Fruit fly (Drosophila melanogaster): ENCODE measurements around the gene Mst84Dd.

Mst84Dd gene

dm6 chr3R:7326200-7326599, 37.4 kb downstream of the Mst84Dd start:
- no peak for TF ChIP-seq Abd-B (GFP tag; optimal IDR thresholded peaks at IDR 0.05)
- peak; percentile 10 for TF ChIP-seq h (GFP tag; optimal IDR thresholded peaks at IDR 0.05)
- no peak for TF ChIP-seq Jra (GFP tag; optimal IDR thresholded peaks at IDR 0.05)
- no peak for TF ChIP-seq sage (GFP tag; optimal IDR thresholded peaks at IDR 0.05)
- TF ChIP-seq jim (GFP tag; optimal IDR thresholded peaks at IDR 0.05) = no peak
- no peak for TF ChIP-seq Vsx2 (GFP tag; optimal IDR thresholded peaks at IDR 0.05; ENCODE audit: partially characterized antibody)
- peak; percentile 32 for TF ChIP-seq Sp1 (GFP tag; optimal IDR thresholded peaks at IDR 0.05)
- no peak for TF ChIP-seq Hr78 (GFP tag; optimal IDR thresholded peaks at IDR 0.05)
- TF ChIP-seq HLH106 (tag; optimal IDR thresholded peaks at IDR 0.05) = peak; percentile 42
- TF ChIP-seq Hr83 (GFP tag; optimal IDR thresholded peaks at IDR 0.05; ENCODE audit: poor library complexity, severe bottlenecking) = no peak
- TF ChIP-seq Mio (GFP tag; optimal IDR thresholded peaks at IDR 0.05) = no peak
- TF ChIP-seq tai (GFP tag; optimal IDR thresholded peaks at IDR 0.05) = no peak
- no peak for TF ChIP-seq dsf (GFP tag; optimal IDR thresholded peaks at IDR 0.05; ENCODE audit: borderline replicate concordance)
- no peak for TF ChIP-seq foxo (GFP tag; optimal IDR thresholded peaks at IDR 0.05)
- TF ChIP-seq usp (GFP tag; optimal IDR thresholded peaks at IDR 0.05) = no peak
- TF ChIP-seq br (GFP tag; optimal IDR thresholded peaks at IDR 0.05) = no peak
- TF ChIP-seq rgr (GFP tag; optimal IDR thresholded peaks at IDR 0.05) = no peak
- no peak for TF ChIP-seq CG9705 (GFP tag; optimal IDR thresholded peaks at IDR 0.05)
- TF ChIP-seq CrebA (GFP tag; optimal IDR thresholded peaks at IDR 0.05; ENCODE audit: borderline replicate concordance) = no peak
- no peak for TF ChIP-seq Dfd (GFP tag; optimal IDR thresholded peaks at IDR 0.05)
- TF ChIP-seq Myc (optimal IDR thresholded peaks at IDR 0.05) = no peak
- TF ChIP-seq ey (GFP tag; optimal IDR thresholded peaks at IDR 0.05) = peak; percentile 22
- peak; percentile 57 for TF ChIP-seq psq (GFP tag; optimal IDR thresholded peaks at IDR 0.05)
- no peak for TF ChIP-seq lola (GFP tag; optimal IDR thresholded peaks at IDR 0.05)
- no peak for TF ChIP-seq brk (GFP tag; optimal IDR thresholded peaks at IDR 0.05)
- peak; percentile 44 for TF ChIP-seq OdsH (GFP tag; optimal IDR thresholded peaks at IDR 0.05)
- peak; percentile 25 for TF ChIP-seq woc (GFP tag; optimal IDR thresholded peaks at IDR 0.05)
- no peak for TF ChIP-seq GATAd (GFP tag; optimal IDR thresholded peaks at IDR 0.05)
- peak; percentile 22 for TF ChIP-seq dmrt93B (GFP tag; optimal IDR thresholded peaks at IDR 0.05)
- no peak for TF ChIP-seq dl (GFP tag; optimal IDR thresholded peaks at IDR 0.05; ENCODE audit: insufficient read depth in 1 of 2, partially characterized antibody in 2 of 2)
- TF ChIP-seq Rel (GFP tag; optimal IDR thresholded peaks at IDR 0.05) = no peak
- TF ChIP-seq Rel (tag; optimal IDR thresholded peaks at IDR 0.05) = no peak
- TF ChIP-seq pan (optimal IDR thresholded peaks at IDR 0.05) = no peak
- no peak for TF ChIP-seq Hnf4 (GFP tag; optimal IDR thresholded peaks at IDR 0.05)
- no peak for TF ChIP-seq CG32264 (GFP tag; optimal IDR thresholded peaks at IDR 0.05)
- no peak for TF ChIP-seq fru (GFP tag; optimal IDR thresholded peaks at IDR 0.05)
- no peak for TF ChIP-seq sv (GFP tag; optimal IDR thresholded peaks at IDR 0.05)
- TF ChIP-seq Dif (GFP tag; optimal IDR thresholded peaks at IDR 0.05; ENCODE audit: partially characterized antibody) = no peak
- no peak for TF ChIP-seq N (GFP tag; optimal IDR thresholded peaks at IDR 0.05)

dm6 chr3R:7322549-7322948, 41.0 kb downstream of the Mst84Dd start:
- TF ChIP-seq fru (GFP tag; optimal IDR thresholded peaks at IDR 0.05) (no peak), Sp1 (GFP tag; optimal IDR thresholded peaks at IDR 0.05) (peak; percentile 52), CrebA (GFP tag; optimal IDR thresholded peaks at IDR 0.05; ENCODE audit: borderline replicate concordance) (peak; percentile 76), woc (GFP tag; optimal IDR thresholded peaks at IDR 0.05) (peak; percentile 8), sage (GFP tag; optimal IDR thresholded peaks at IDR 0.05) (no peak), Dfd (GFP tag; optimal IDR thresholded peaks at IDR 0.05) (no peak), psq (GFP tag; optimal IDR thresholded peaks at IDR 0.05) (peak; percentile 50), ey (GFP tag; optimal IDR thresholded peaks at IDR 0.05) (no peak), N (GFP tag; optimal IDR thresholded peaks at IDR 0.05) (no peak), h (GFP tag; optimal IDR thresholded peaks at IDR 0.05) (no peak), Dif (GFP tag; optimal IDR thresholded peaks at IDR 0.05; ENCODE audit: partially characterized antibody) (no peak), Rel (GFP tag; optimal IDR thresholded peaks at IDR 0.05) (peak; percentile 51), Rel (tag; optimal IDR thresholded peaks at IDR 0.05) (no peak)

- TF ChIP-seq Vsx2 (GFP tag; optimal IDR thresholded peaks at IDR 0.05; ENCODE audit: partially characterized antibody) (no peak), tai (GFP tag; optimal IDR thresholded peaks at IDR 0.05) (no peak), N (GFP tag; optimal IDR thresholded peaks at IDR 0.05) (no peak), dl (GFP tag; optimal IDR thresholded peaks at IDR 0.05; ENCODE audit: insufficient read depth in 1 of 2, partially characterized antibody in 2 of 2) (no peak), dmrt93B (GFP tag; optimal IDR thresholded peaks at IDR 0.05) (no peak), Sp1 (GFP tag; optimal IDR thresholded peaks at IDR 0.05) (no peak), CrebA (GFP tag; optimal IDR thresholded peaks at IDR 0.05; ENCODE audit: borderline replicate concordance) (no peak), fru (GFP tag; optimal IDR thresholded peaks at IDR 0.05) (no peak), HLH106 (tag; optimal IDR thresholded peaks at IDR 0.05) (no peak), Abd-B (GFP tag; optimal IDR thresholded peaks at IDR 0.05) (no peak), CG32264 (GFP tag; optimal IDR thresholded peaks at IDR 0.05) (no peak), Mio (GFP tag; optimal IDR thresholded peaks at IDR 0.05) (no peak), Hnf4 (GFP tag; optimal IDR thresholded peaks at IDR 0.05) (no peak), pan (optimal IDR thresholded peaks at IDR 0.05) (no peak)
Observed at dm6 chr3R:7317107-7317506, 46.5 kb downstream of the Mst84Dd start, which contains the start of gene CG10029. Gene CG10029 (minus strand): TSS chr3R:7317207.

All from whole organism, wandering third instar larva.